Worm (Caenorhabditis elegans) whole organism, L4 larva: ENCODE measurements around the gene efa-6.

ENCODE experiments used
- D1046.2 ChIP-seq: fragments of 200-800 bp; sonication (Bioruptor generic); IDR thresholded peaks from 2 replicates; pipeline ENCODE4 v1.3.6; 2022; ENCODE audit warnings: missing genetic modification characterization, missing compliant biosample characterization
- F49E8.2 ChIP-seq: sonication (generic microtip); optimal IDR thresholded peaks from 2 replicates; lab custom pipeline; 2016; ENCODE audit warnings: missing compliant biosample characterization, mild to moderate bottlenecking, missing genetic modification characterization, borderline replicate concordance
- T20F7.1 ChIP-seq: fragments of 200-800 bp; sonication (Bioruptor generic); optimal IDR thresholded peaks from 2 replicates; lab custom pipeline; 2018; ENCODE audit warnings: mild to moderate bottlenecking, missing genetic modification characterization, missing compliant biosample characterization
- Y48G9A.11 ChIP-seq: fragments of 200-800 bp; sonication (Bioruptor generic); IDR thresholded peaks from 2 replicates; pipeline ENCODE4 v1.3.6; 2022; ENCODE audit warnings: missing genetic modification reagents, missing genetic modification characterization, missing compliant biosample characterization
- ZK337.2 ChIP-seq: fragments of 200-800 bp; sonication (Bioruptor generic); IDR thresholded peaks from 2 replicates; pipeline ENCODE4 v1.3.6; 2022; ENCODE audit warnings: missing genetic modification reagents, missing genetic modification characterization, missing compliant biosample characterization
- aha-1 ChIP-seq: fragments of 150-350 bp; peaks from one replicate; lab custom pipeline; 2014; ENCODE audit warnings: missing biosample characterization, missing genetic modification characterization
- ceh-20 ChIP-seq: fragments of 200-800 bp; sonication (Bioruptor generic); IDR thresholded peaks from 2 replicates; pipeline ENCODE4 v1.3.6; 2022; ENCODE audit warnings: missing genetic modification reagents, missing genetic modification characterization, missing compliant biosample characterization
- ceh-44 ChIP-seq: fragments of 200-800 bp; sonication (Bioruptor generic); IDR thresholded peaks from 2 replicates; pipeline ENCODE4 v1.3.6; 2022; ENCODE audit warnings: missing genetic modification reagents, missing genetic modification characterization, missing compliant biosample characterization
- cey-2 ChIP-seq: sonication (generic microtip); optimal IDR thresholded peaks from 3 replicates; lab custom pipeline; 2017; ENCODE audit warnings: missing genetic modification characterization, mild to moderate bottlenecking, missing compliant biosample characterization, antibody characterized with exemption, borderline replicate concordance; ENCODE audit not compliant: insufficient read depth
- daf-12 ChIP-seq: fragments of 150-350 bp; optimal IDR thresholded peaks from 2 replicates; lab custom pipeline; 2014; ENCODE audit warnings: missing biosample characterization, missing genetic modification reagents, missing genetic modification characterization
- dpl-1 ChIP-seq: fragments of 150-350 bp; optimal IDR thresholded peaks from 2 replicates; lab custom pipeline; 2014; ENCODE audit warnings: missing biosample characterization, missing genetic modification reagents, missing genetic modification characterization
- egl-43 ChIP-seq: fragments of 200-800 bp; sonication (Bioruptor generic); IDR thresholded peaks from 2 replicates; pipeline ENCODE4 v1.3.6; 2022; ENCODE audit warnings: missing genetic modification reagents, missing genetic modification characterization, missing compliant biosample characterization
- hif-1 ChIP-seq, 2 experiments: sonication (generic microtip); optimal IDR thresholded peaks; 2 replicates each; lab custom pipeline; 2016 to 2017; ENCODE audit warnings: missing compliant biosample characterization in 2 of 2, missing genetic modification characterization in 2 of 2, missing genetic modification reagents in 2 of 2, missing genotype in 2 of 2, mild to moderate bottlenecking in 1 of 2
- hmg-1.1 ChIP-seq: fragments of 200-800 bp; sonication (Bioruptor generic); IDR thresholded peaks from 2 replicates; pipeline ENCODE4 v1.3.6; 2022; ENCODE audit warnings: missing genetic modification reagents, missing genetic modification characterization, missing compliant biosample characterization
- lim-7 ChIP-seq: fragments of 200-800 bp; sonication (Bioruptor generic); IDR thresholded peaks from 2 replicates; pipeline ENCODE4 v1.3.6; 2022; ENCODE audit warnings: missing genetic modification characterization, missing compliant biosample characterization
- lin-1 ChIP-seq: fragments of 200-800 bp; sonication (Bioruptor generic); IDR thresholded peaks from 2 replicates; pipeline ENCODE4 v1.3.6; 2022; ENCODE audit warnings: missing genetic modification reagents, missing genetic modification characterization, missing compliant biosample characterization
- lin-29 ChIP-seq: fragments of 200-800 bp; sonication (Bioruptor generic); IDR thresholded peaks from 2 replicates; pipeline ENCODE4 v1.3.6; 2022; ENCODE audit warnings: missing genetic modification reagents, missing genetic modification characterization, missing compliant biosample characterization
- lin-38 ChIP-seq: fragments of 200-800 bp; sonication (Bioruptor generic); IDR thresholded peaks from 2 replicates; pipeline ENCODE4 v1.3.6; 2022; ENCODE audit warnings: missing genetic modification reagents, missing genetic modification characterization, missing compliant biosample characterization
- lsy-2 ChIP-seq, 2 experiments: fragments of 150-350 bp in 1 of 2; sonication (generic microtip) in 1 of 2; optimal IDR thresholded peaks; 2 replicates each; lab custom pipeline; 2014 to 2017; ENCODE audit warnings: missing biosample characterization in 2 of 2, missing genetic modification characterization in 2 of 2
- madf-9 ChIP-seq: fragments of 200-800 bp; sonication (Bioruptor generic); conservative IDR thresholded peaks from 2 replicates; pipeline ENCODE4 v1.3.6; 2022; ENCODE audit warnings: missing genetic modification reagents, missing genetic modification characterization, missing compliant biosample characterization
- mdt-29 ChIP-seq: fragments of 200-800 bp; sonication (Bioruptor generic); IDR thresholded peaks from 2 replicates; pipeline ENCODE4 v1.3.6; 2022; ENCODE audit warnings: missing genetic modification reagents, missing genetic modification characterization, missing compliant biosample characterization
- mes-2 ChIP-seq: sonication (generic microtip); optimal IDR thresholded peaks from 2 replicates; lab custom pipeline; 2016; ENCODE audit warnings: missing genotype, mild to moderate bottlenecking, missing genetic modification characterization, missing compliant biosample characterization; ENCODE audit not compliant: poor library complexity, severe bottlenecking
- nhr-41 ChIP-seq: fragments of 200-800 bp; sonication (Bioruptor generic); IDR thresholded peaks from 2 replicates; pipeline ENCODE4 v1.3.6; 2022; ENCODE audit warnings: missing genetic modification reagents, missing genetic modification characterization, missing compliant biosample characterization
- pqm-1 ChIP-seq: sonication (generic microtip); optimal IDR thresholded peaks from 2 replicates; lab custom pipeline; 2017; ENCODE audit warnings: missing biosample characterization, missing genetic modification characterization
- rbr-2 ChIP-seq: sonication (generic microtip); optimal IDR thresholded peaks from 2 replicates; lab custom pipeline; 2016; ENCODE audit warnings: missing genotype, missing genetic modification characterization, missing compliant biosample characterization
- snpc-1.2 ChIP-seq: fragments of 200-800 bp; sonication (Bioruptor generic); IDR thresholded peaks from 2 replicates; pipeline ENCODE4 v1.3.6; 2022; ENCODE audit warnings: missing genetic modification reagents, missing genetic modification characterization, missing compliant biosample characterization
- spr-3 ChIP-seq: fragments of 200-800 bp; sonication (Bioruptor generic); optimal IDR thresholded peaks from 2 replicates; lab custom pipeline; 2018; ENCODE audit warnings: mild to moderate bottlenecking, missing genetic modification characterization, missing compliant biosample characterization
- tra-1 ChIP-seq: fragments of 200-800 bp; sonication (Bioruptor generic); IDR thresholded peaks from 2 replicates; pipeline ENCODE4 v1.3.6; 2022; ENCODE audit warnings: missing genetic modification reagents, missing genetic modification characterization, missing compliant biosample characterization
- unc-130 ChIP-seq: sonication (generic microtip); optimal IDR thresholded peaks from 2 replicates; lab custom pipeline; 2016; ENCODE audit warnings: missing genetic modification reagents, missing genetic modification characterization, missing compliant biosample characterization
- unc-62 ChIP-seq, 3 experiments: fragments of 150-350 bp in 1 of 3; sonication (generic microtip); optimal IDR thresholded peaks in 2 of 3; peaks in 1 of 3; 1 replicate in 1 of 3; 2 replicates in 2 of 3; lab custom pipeline; 2014 to 2017; ENCODE audit warnings: missing biosample characterization in 3 of 3, missing genetic modification characterization in 3 of 3, missing genetic modification reagents in 3 of 3, missing genotype in 1 of 3
- vab-7 ChIP-seq: fragments of 200-800 bp; sonication (Bioruptor generic); IDR thresholded peaks from 2 replicates; pipeline ENCODE4 v1.3.6; 2022; ENCODE audit warnings: missing genetic modification reagents, missing genetic modification characterization, missing compliant biosample characterization
- zag-1 ChIP-seq: fragments of 150-350 bp; optimal IDR thresholded peaks from 2 replicates; lab custom pipeline; 2014; ENCODE audit warnings: missing biosample characterization, missing genetic modification characterization
- zip-11 ChIP-seq: fragments of 200-800 bp; sonication (Bioruptor generic); IDR thresholded peaks from 2 replicates; pipeline ENCODE4 v1.3.6; 2022; ENCODE audit warnings: missing genetic modification characterization, missing compliant biosample characterization
- zip-2 ChIP-seq: fragments of 150-350 bp; optimal IDR thresholded peaks from 2 replicates; lab custom pipeline; 2014; ENCODE audit warnings: missing biosample characterization, missing genetic modification characterization

The efa-6 gene

ce11 chrIV:12632430-12632829, 17.9 kb upstream of the efa-6 start (continued):
- no peak for TF ChIP-seq ZK337.2 (GFP tag; lab: Robert Waterston, UW)
- TF ChIP-seq spr-3: no peak
- no peak for TF ChIP-seq vab-7 (GFP tag; lab: Robert Waterston, UW)
- no peak for TF ChIP-seq F49E8.2 (tag; lab: Kevin White, UChicago)
- TF ChIP-seq pqm-1: no peak
- TF ChIP-seq zag-1 (tag; lab: Kevin White, UChicago): no peak
- TF ChIP-seq lim-7 (GFP tag; lab: Robert Waterston, UW): no peak
- TF ChIP-seq hif-1 (tag; optimal IDR thresholded peaks at IDR 0.05; lab: Kevin White, UChicago): no peak
- no peak for TF ChIP-seq tra-1 (GFP tag; lab: Robert Waterston, UW)
- TF ChIP-seq hmg-1.1: 0 out of 2 replicates have a peak, but pooled peaks have one; percentile 21
- no peak for TF ChIP-seq zip-2 (tag; lab: Kevin White, UChicago)

- no peak for TF ChIP-seq lin-1 (GFP tag; lab: Robert Waterston, UW)
- no peak for TF ChIP-seq lin-29
- no peak for TF ChIP-seq daf-12 (tag; lab: Kevin White, UChicago)
- no peak for TF ChIP-seq madf-9 (GFP tag; lab: Robert Waterston, UW)
- no peak for TF ChIP-seq lim-7 (GFP tag; lab: Robert Waterston, UW)
- no peak for TF ChIP-seq nhr-41 (GFP tag; lab: Robert Waterston, UW)
- TF ChIP-seq zip-11: no peak
- no peak for TF ChIP-seq D1046.2 (GFP tag; lab: Robert Waterston, UW)
- no peak for TF ChIP-seq mdt-29
- no peak for TF ChIP-seq cey-2 (tag; lab: Kevin White, UChicago)
- TF ChIP-seq, all 104 proteins: peak for 0
These were observed 16.4 kb upstream of the efa-6 start, which contains the start of gene ark-1 for ce11 chrIV:12630922-12631321. ark-1 (minus strand) TSS chrIV:12631022.

DNA sequence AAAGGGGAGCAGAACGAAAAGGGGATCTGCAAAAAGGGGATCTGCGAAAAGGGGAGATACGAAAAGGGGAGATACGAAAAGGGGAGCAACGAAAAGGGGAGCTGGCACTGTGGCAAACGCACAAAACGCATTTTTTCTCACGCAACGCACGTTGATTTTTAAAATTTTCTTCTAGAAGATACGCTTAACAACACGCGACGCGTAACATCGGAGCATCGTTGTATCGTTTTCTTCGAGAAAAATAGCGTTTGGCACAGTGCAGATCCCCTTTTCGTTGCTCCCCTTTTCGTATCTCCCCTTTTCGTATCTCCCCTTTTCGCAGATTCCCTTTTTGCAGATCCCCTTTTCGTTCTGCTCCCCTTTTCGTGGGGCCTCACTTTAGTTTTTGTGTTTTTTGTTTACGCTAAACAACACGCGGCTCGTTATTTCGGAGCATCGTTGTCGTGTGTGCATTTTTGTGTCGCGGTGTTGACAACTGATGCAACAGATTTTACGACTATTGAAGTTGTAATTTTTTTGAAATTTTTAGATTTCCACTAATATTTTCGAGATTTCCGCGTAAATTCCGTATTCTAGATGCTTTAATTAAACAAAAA, 7.1 kb upstream of the efa-6 start:
- TF ChIP-seq hmg-1.1 (peak; percentile 61), ceh-44 (GFP tag; lab: Robert Waterston, UW) (0 out of 2 replicates have a peak, but pooled peaks have one; percentile 63), madf-9 (GFP tag; lab: Robert Waterston, UW) (peak; percentile 36; the same call in 1 of the 2 replicates), snpc-1.2 (GFP tag; lab: Robert Waterston, UW) (peak; percentile 79), vab-7 (GFP tag; lab: Robert Waterston, UW) (peak; percentile 48; the same call in 1 of the 2 replicates), T20F7.1 (peak; percentile 87), mes-2 (tag; lab: Kevin White, UChicago) (peak; percentile 84), egl-43 (GFP tag; lab: Robert Waterston, UW) (0 out of 2 replicates have a peak, but pooled peaks have one; percentile 10), lsy-2 (tag; optimal IDR thresholded peaks at IDR 0.05; lab: Kevin White, UChicago) (peak in 1 of 2 experiments; percentile 14), rbr-2 (peak; percentile 25), lin-38 (GFP tag; lab: Robert Waterston, UW) (peak; percentile 78), hif-1 (tag; optimal IDR thresholded peaks at IDR 0.05; lab: Kevin White, UChicago) (peak in 1 of 2 experiments; percentile 43), ceh-20 (0 out of 2 replicates have a peak, but pooled peaks have one; percentile 60), Y48G9A.11 (peak; percentile 100), ZK337.2 (GFP tag; lab: Robert Waterston, UW) (0 out of 2 replicates have a peak, but pooled peaks have one; percentile 55), unc-130 (GFP tag; lab: Kevin White, UChicago) (peak; percentile 61), aha-1 (tag; lab: Kevin White, UChicago) (peak; percentile 59), dpl-1 (GFP tag; lab: Kevin White, UChicago) (peak; percentile 2)
- TF ChIP-seq, all 104 proteins: peak for 18; not testable (repeated sequence) for 86

ce11 chrIV:12620921-12621320, 6.4 kb upstream of the efa-6 start:
- peak in 1 of 2 experiments; percentile 5 for TF ChIP-seq unc-62 (GFP tag; optimal IDR thresholded peaks at IDR 0.05 in 1 of 2; lab: Kevin White, UChicago)
- no peak for TF ChIP-seq unc-62 (tag; optimal IDR thresholded peaks at IDR 0.05; lab: Kevin White, UChicago)
- no peak for TF ChIP-seq T20F7.1
